Fruit fly (Drosophila melanogaster) whole organism, embryonic: ENCODE results near the gene CG17198.

Experiments used
- Abd-B ChIP-seq: fragments of 200-800 bp; sonication (Bioruptor generic); optimal IDR thresholded peaks from 2 replicates; lab custom pipeline; 2018; ENCODE audit warnings: missing biosample characterization, mild to moderate bottlenecking, missing genetic modification characterization, moderate library complexity
- Aef1 ChIP-seq: fragments of 200-800 bp; sonication (Bioruptor generic); IDR thresholded peaks from 3 replicates; pipeline ENCODE4 v1.3.6; 2022; ENCODE audit warnings: missing biosample characterization, missing genetic modification characterization
- Atf-2 ChIP-seq: fragments of 200-800 bp; sonication (Bioruptor generic); optimal IDR thresholded peaks from 2 replicates; lab custom pipeline; 2016; ENCODE audit warnings: missing biosample characterization, missing genetic modification characterization
- Atf6 ChIP-seq: fragments of 200-800 bp; sonication (Bioruptor generic); IDR thresholded peaks from 2 replicates; pipeline ENCODE4 v1.3.6; 2022; ENCODE audit warnings: missing biosample characterization, missing genetic modification characterization
- BtbVII ChIP-seq: fragments of 200-800 bp; sonication (Bioruptor generic); optimal IDR thresholded peaks from 3 replicates; lab custom pipeline; 2017; ENCODE audit warnings: missing biosample characterization, mild to moderate bottlenecking, missing genetic modification characterization
- CG12769 ChIP-seq: fragments of 200-800 bp; sonication (Bioruptor generic); optimal IDR thresholded peaks from 2 replicates; lab custom pipeline; 2019; ENCODE audit warnings: missing biosample characterization, mild to moderate bottlenecking, missing genetic modification characterization, moderate library complexity
- CG13775 ChIP-seq: fragments of 200-800 bp; sonication (Bioruptor generic); optimal IDR thresholded peaks from 3 replicates; lab custom pipeline; 2017; ENCODE audit warnings: missing biosample characterization, mild to moderate bottlenecking, missing genetic modification characterization
- CG16779 ChIP-seq: fragments of 200-800 bp; sonication (Bioruptor generic); IDR thresholded peaks from 2 replicates; pipeline ENCODE4 v1.3.6; 2022; ENCODE audit warnings: missing biosample characterization, missing genetic modification characterization
- CG17385 ChIP-seq: fragments of 200-800 bp; sonication (Bioruptor generic); optimal IDR thresholded peaks from 3 replicates; lab custom pipeline; 2018; ENCODE audit warnings: missing biosample characterization, mild to moderate bottlenecking, missing genetic modification characterization
- CG2129 ChIP-seq: fragments of 200-800 bp; sonication (Bioruptor generic); IDR thresholded peaks from 2 replicates; pipeline ENCODE4 v1.3.6; 2022; ENCODE audit warnings: missing biosample characterization, missing genetic modification characterization; ENCODE audit not compliant: partially characterized antibody
- CG3407 ChIP-seq: fragments of 200-800 bp; sonication (Bioruptor generic); optimal IDR thresholded peaks from 2 replicates; lab custom pipeline; 2018; ENCODE audit warnings: missing biosample characterization, mild to moderate bottlenecking, missing genetic modification characterization
- CG43689 ChIP-seq: fragments of 200-800 bp; sonication (Bioruptor generic); IDR thresholded peaks from 2 replicates; pipeline ENCODE4 v1.3.6; 2022; ENCODE audit warnings: missing biosample characterization, missing genetic modification characterization
- CG4820 ChIP-seq: fragments of 200-800 bp; sonication (Bioruptor generic); optimal IDR thresholded peaks from 3 replicates; lab custom pipeline; 2016; ENCODE audit warnings: missing biosample characterization, missing genetic modification characterization
- CG4854 ChIP-seq: fragments of 200-800 bp; sonication (Bioruptor generic); optimal IDR thresholded peaks from 2 replicates; lab custom pipeline; 2016; ENCODE audit warnings: missing biosample characterization, missing genetic modification characterization, inconsistent platforms
- CG6854 ChIP-seq: fragments of 200-800 bp; sonication (Bioruptor generic); optimal IDR thresholded peaks from 3 replicates; lab custom pipeline; 2017; ENCODE audit warnings: missing biosample characterization, mild to moderate bottlenecking, missing genetic modification characterization
- CG7786 ChIP-seq: fragments of 200-800 bp; sonication (Bioruptor generic); optimal IDR thresholded peaks from 2 replicates; lab custom pipeline; 2016; ENCODE audit warnings: missing biosample characterization, missing genetic modification characterization
- CG9727 ChIP-seq: fragments of 200-800 bp; sonication (Bioruptor generic); optimal IDR thresholded peaks from 3 replicates; lab custom pipeline; 2017; ENCODE audit warnings: missing biosample characterization, mild to moderate bottlenecking, missing genetic modification characterization
- Camta ChIP-seq: fragments of 200-800 bp; sonication (Bioruptor generic); optimal IDR thresholded peaks from 2 replicates; lab custom pipeline; 2016; ENCODE audit warnings: missing biosample characterization, missing genetic modification characterization
- D19A ChIP-seq: fragments of 200-800 bp; optimal IDR thresholded peaks from 3 replicates; lab custom pipeline; 2019; ENCODE audit warnings: missing biosample characterization, mild to moderate bottlenecking, missing genetic modification characterization, moderate library complexity
- E2f2 ChIP-seq: fragments of 200-800 bp; sonication (Bioruptor generic); IDR thresholded peaks from 2 replicates; pipeline ENCODE4 v1.3.6; 2022; ENCODE audit warnings: missing biosample characterization, missing genetic modification characterization
- Ets97D ChIP-seq: fragments of 200-800 bp; sonication (Bioruptor generic); optimal IDR thresholded peaks from 3 replicates; lab custom pipeline; 2016; ENCODE audit warnings: missing biosample characterization, missing genetic modification characterization
- Fer1 ChIP-seq: fragments of 200-800 bp; sonication (Bioruptor generic); optimal IDR thresholded peaks from 2 replicates; lab custom pipeline; 2017; ENCODE audit warnings: missing biosample characterization, mild to moderate bottlenecking, missing genetic modification characterization
- Hand ChIP-seq: fragments of 200-800 bp; sonication (Bioruptor generic); optimal IDR thresholded peaks from 2 replicates; lab custom pipeline; 2017; ENCODE audit warnings: mild to moderate bottlenecking, missing biosample characterization, missing genetic modification reagents, missing genetic modification characterization
- HmgD ChIP-seq: fragments of 200-800 bp; sonication (Bioruptor generic); optimal IDR thresholded peaks from 3 replicates; lab custom pipeline; 2016; ENCODE audit warnings: missing biosample characterization, missing genetic modification characterization
- Hr39 ChIP-seq: fragments of >200 bp; optimal IDR thresholded peaks from 2 replicates; lab custom pipeline; 2017
- MESR4 ChIP-seq: fragments of 200-800 bp; sonication (Bioruptor generic); optimal IDR thresholded peaks from 2 replicates; lab custom pipeline; 2018; ENCODE audit warnings: missing biosample characterization, mild to moderate bottlenecking, missing genetic modification characterization, moderate library complexity
- Med ChIP-seq: fragments of 200-800 bp; sonication (Bioruptor generic); peaks from one replicate; lab custom pipeline; 2016; ENCODE audit warnings: missing biosample characterization, missing genetic modification characterization, mild to moderate bottlenecking, inconsistent platforms, moderate library complexity
- ab ChIP-seq: fragments of 200-800 bp; sonication (Bioruptor generic); optimal IDR thresholded peaks from 2 replicates; lab custom pipeline; 2016; ENCODE audit warnings: missing biosample characterization, missing genetic modification characterization
- ash1 ChIP-seq: fragments of 200-800 bp; sonication (Bioruptor generic); optimal IDR thresholded peaks from 2 replicates; lab custom pipeline; 2018; ENCODE audit warnings: missing biosample characterization, mild to moderate bottlenecking, missing genetic modification characterization
- danr ChIP-seq: fragments of 200-800 bp; sonication (Bioruptor generic); IDR thresholded peaks from 2 replicates; pipeline ENCODE4 v1.3.6; 2022; ENCODE audit warnings: missing biosample characterization, missing genetic modification characterization
- dimm ChIP-seq: fragments of 200-800 bp; sonication (Bioruptor generic); IDR thresholded peaks from 2 replicates; pipeline ENCODE4 v1.3.6; 2022; ENCODE audit warnings: missing biosample characterization, missing genetic modification characterization
- emc ChIP-seq: fragments of 200-800 bp; sonication (Bioruptor generic); optimal IDR thresholded peaks from 2 replicates; lab custom pipeline; 2016; ENCODE audit warnings: missing biosample characterization, missing genetic modification characterization
- gsb ChIP-seq: fragments of 200-800 bp; sonication (Bioruptor generic); IDR thresholded peaks from 2 replicates; pipeline ENCODE4 v1.3.6; 2022; ENCODE audit warnings: missing biosample characterization, missing genetic modification characterization
- jing ChIP-seq: fragments of 200-800 bp; sonication (Bioruptor generic); optimal IDR thresholded peaks from 2 replicates; lab custom pipeline; 2018; ENCODE audit warnings: missing biosample characterization, mild to moderate bottlenecking, missing genetic modification characterization
- knrl ChIP-seq: fragments of 200-800 bp; sonication (Bioruptor generic); IDR thresholded peaks from 3 replicates; pipeline ENCODE4 v1.3.6; 2022; ENCODE audit warnings: missing biosample characterization, missing genetic modification characterization; ENCODE audit not compliant: partially characterized antibody
- lov ChIP-seq, 2 experiments: fragments of 200-800 bp in 1 of 2; fragments of >200 bp in 1 of 2; sonication (Bioruptor generic) in 1 of 2; IDR thresholded peaks in 1 of 2; optimal IDR thresholded peaks in 1 of 2; 2 replicates in 1 of 2; 3 replicates in 1 of 2; pipeline versions ENCODE4 v1.3.6 to Lab custom; 2017 to 2022; ENCODE audit warnings: missing biosample characterization in 1 of 2, missing genetic modification characterization in 1 of 2
- sc ChIP-seq, 3 experiments: fragments of >200 bp in 2 of 3; fragments of 200-800 bp in 1 of 3; sonication (Bioruptor generic) in 1 of 3; optimal IDR thresholded peaks; 2 replicates in 2 of 3; 3 replicates in 1 of 3; lab custom pipeline; 2017; ENCODE audit warnings: mild to moderate bottlenecking in 1 of 3, missing biosample characterization in 1 of 3, missing genetic modification characterization in 1 of 3, missing genetic modification reagents in 1 of 3
- scrt ChIP-seq: fragments of 200-800 bp; sonication (Bioruptor generic); optimal IDR thresholded peaks from 2 replicates; lab custom pipeline; 2018; ENCODE audit warnings: missing biosample characterization, mild to moderate bottlenecking, missing genetic modification characterization, moderate library complexity
- sug ChIP-seq: fragments of 200-800 bp; optimal IDR thresholded peaks from 2 replicates; lab custom pipeline; 2019; ENCODE audit warnings: missing biosample characterization, mild to moderate bottlenecking, missing genetic modification characterization, moderate library complexity
- unc-4 ChIP-seq: fragments of 200-800 bp; sonication (Bioruptor generic); IDR thresholded peaks from 2 replicates; pipeline ENCODE4 v1.3.6; 2022; ENCODE audit warnings: missing biosample characterization, missing genetic modification characterization; ENCODE audit not compliant: partially characterized antibody
- yki ChIP-seq: fragments of >200 bp; optimal IDR thresholded peaks from 3 replicates; lab custom pipeline; 2018

The CG17198 gene

dm6 chr3R:25740348-25740751 lies 34.8 kb downstream of the CG17198 start, which contains the start of gene LpR2 (continued):
- TF ChIP-seq sc (optimal IDR thresholded peaks at IDR 0.05; lab: Kevin White, UChicago) (no peak), sc (GFP tag; optimal IDR thresholded peaks at IDR 0.05; lab: Kevin White, UChicago) (no peak), gsb (GFP tag; lab: Robert Waterston, UW) (no peak), Camta (no peak), Abd-B (GFP tag; lab: Kevin White, UChicago) (no peak), danr (GFP tag; lab: Robert Waterston, UW) (no peak), MESR4 (GFP tag; lab: Kevin White, UChicago) (no peak), CG4820 (no peak), CG13775 (GFP tag; lab: Kevin White, UChicago) (no peak), Atf6 (GFP tag; lab: Robert Waterston, UW) (0 out of 2 replicates have a peak, but pooled peaks have one; percentile 17), E2f2 (no peak), dimm (GFP tag; lab: Robert Waterston, UW) (no peak), lov (optimal IDR thresholded peaks at IDR 0.05; lab: Kevin White, UChicago) (no peak), lov (GFP tag; IDR thresholded peaks at IDR 0.05; lab: Robert Waterston, UW) (no peak), CG16779 (GFP tag; lab: Robert Waterston, UW) (no peak), unc-4 (GFP tag; lab: Robert Waterston, UW) (peak; percentile 37; the same call in 1 of the 2 replicates), Hr39 (lab: Kevin White, UChicago) (no peak), yki (lab: Kevin White, UChicago) (no peak), scrt (GFP tag; lab: Kevin White, UChicago) (peak; percentile 10), Med (GFP tag; lab: Kevin White, UChicago) (peak; percentile 72), Atf-2 (GFP tag; lab: Kevin White, UChicago) (no peak), CG6854 (GFP tag; lab: Kevin White, UChicago) (no peak), ab (GFP tag; lab: Kevin White, UChicago) (no peak), sug (peak; percentile 66), CG17385 (no peak), CG3407 (GFP tag; lab: Kevin White, UChicago) (no peak), emc (GFP tag; lab: Kevin White, UChicago) (no peak), jing (GFP tag; lab: Kevin White, UChicago) (peak; percentile 84), CG4854 (GFP tag; lab: Kevin White, UChicago) (no peak), ash1 (GFP tag; lab: Kevin White, UChicago) (no peak), CG9727 (GFP tag; lab: Kevin White, UChicago) (no peak), Ets97D (GFP tag; lab: Kevin White, UChicago) (no peak), Fer1 (GFP tag; lab: Kevin White, UChicago) (no peak), BtbVII (peak; percentile 72), CG7786 (no peak), D19A (tag; lab: Kevin White, UChicago) (no peak), Aef1 (GFP tag; lab: Robert Waterston, UW) (no peak), CG12769 (tag; lab: Kevin White, UChicago) (no peak), Hand (GFP tag; lab: Kevin White, UChicago) (no peak), knrl (GFP tag; lab: Robert Waterston, UW) (no peak), HmgD (no peak)

- TF ChIP-seq CG43689 (GFP tag; lab: Robert Waterston, UW) (0 out of 2 replicates have a peak, but pooled peaks have one; percentile 5), CG2129 (GFP tag; lab: Robert Waterston, UW) (no peak)
- TF ChIP-seq, all 482 proteins: peak for 1
Measured at dm6 chr3R:25739727-25740126, 35.4 kb downstream of the CG17198 start.
